Worm (Caenorhabditis elegans): ENCODE results near the gene srw-136.

ce11 chrV:3058996-3059395, 48.6 kb upstream of the srw-136 start, which contains the start of gene str-244:
- no peak for TF ChIP-seq ztf-23 (GFP tag; IDR thresholded peaks at IDR 0.05)
- no peak for TF ChIP-seq flt-1 (GFP tag; IDR thresholded peaks at IDR 0.05)
- TF ChIP-seq med-1 (GFP tag; optimal IDR thresholded peaks at IDR 0.05; ENCODE audit: insufficient read depth): no peak

All from whole organism, midembryonic.